Worm (Caenorhabditis elegans) whole organism, L4/young adult: ENCODE results near the gene sdz-1.
A peak's percentile ranks its signal among the peaks of the same experiment; 100 is the strongest.

ENCODE experiments used
- W03F9.2 ChIP-seq: fragments of 150-350 bp; optimal IDR thresholded peaks from 2 replicates; lab custom pipeline; 2014; ENCODE audit warnings: missing biosample characterization, missing genetic modification characterization
- dao-5 ChIP-seq: sonication (generic microtip); optimal IDR thresholded peaks from 2 replicates; lab custom pipeline; 2016; ENCODE audit warnings: missing genotype, missing genetic modification characterization, moderate library complexity, missing compliant biosample characterization
- him-1 ChIP-seq: sonication (generic microtip); optimal IDR thresholded peaks from 2 replicates; lab custom pipeline; 2016; ENCODE audit warnings: missing genotype, missing genetic modification reagents, missing genetic modification characterization, missing compliant biosample characterization

The sdz-1 gene

DNA sequence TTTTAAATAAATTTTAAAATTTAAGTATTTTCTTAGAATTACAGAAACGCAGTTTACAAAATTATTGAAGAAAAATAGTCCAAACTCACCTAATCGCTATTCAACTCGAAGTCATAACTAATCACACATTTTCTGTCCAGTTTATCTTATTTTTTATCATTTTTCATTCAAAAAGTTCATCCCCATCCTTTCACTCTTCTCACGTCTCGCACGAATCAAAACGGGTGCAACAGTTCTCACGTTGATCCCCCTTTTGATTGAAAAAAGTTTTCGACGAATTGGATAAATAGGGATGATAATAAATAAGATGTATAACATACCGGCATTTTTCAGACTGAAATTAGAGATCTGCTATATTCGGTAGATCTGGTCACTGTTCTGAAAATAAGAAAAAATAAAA is 9.6 kb upstream of the sdz-1 start:
- TF ChIP-seq W03F9.2 (no peak), dao-5 (tag; lab: Kevin White, UChicago) (no peak), him-1 (tag; lab: Kevin White, UChicago) (no peak)

DNA sequence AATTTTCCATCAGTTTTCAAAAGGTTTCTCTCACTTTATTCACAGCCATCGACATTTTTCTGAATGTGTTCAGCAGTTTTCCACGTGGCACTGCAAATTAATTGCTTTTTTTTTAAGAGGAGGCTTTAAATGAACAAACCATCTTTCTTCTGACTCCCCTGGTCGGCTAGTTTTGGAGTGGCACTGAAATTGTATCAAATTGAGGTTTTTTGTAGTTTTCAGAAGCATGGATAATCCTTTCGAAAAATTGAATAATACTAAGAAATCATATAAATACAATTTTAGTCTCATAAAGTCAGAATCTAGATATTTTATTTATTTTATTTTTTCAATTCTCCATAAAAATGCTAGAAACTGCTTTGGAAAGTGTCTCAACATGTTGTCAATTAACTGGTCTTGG is 4.6 kb upstream of the sdz-1 start, which contains the start of gene B0303.16:
Gene B0303.16, plus strand, starts transcription at position 301 of the 400 bp plus-strand sequence.
- TF ChIP-seq dao-5 (tag; lab: Kevin White, UChicago) (no peak), him-1 (tag; lab: Kevin White, UChicago) (no peak), W03F9.2 (no peak)

DNA sequence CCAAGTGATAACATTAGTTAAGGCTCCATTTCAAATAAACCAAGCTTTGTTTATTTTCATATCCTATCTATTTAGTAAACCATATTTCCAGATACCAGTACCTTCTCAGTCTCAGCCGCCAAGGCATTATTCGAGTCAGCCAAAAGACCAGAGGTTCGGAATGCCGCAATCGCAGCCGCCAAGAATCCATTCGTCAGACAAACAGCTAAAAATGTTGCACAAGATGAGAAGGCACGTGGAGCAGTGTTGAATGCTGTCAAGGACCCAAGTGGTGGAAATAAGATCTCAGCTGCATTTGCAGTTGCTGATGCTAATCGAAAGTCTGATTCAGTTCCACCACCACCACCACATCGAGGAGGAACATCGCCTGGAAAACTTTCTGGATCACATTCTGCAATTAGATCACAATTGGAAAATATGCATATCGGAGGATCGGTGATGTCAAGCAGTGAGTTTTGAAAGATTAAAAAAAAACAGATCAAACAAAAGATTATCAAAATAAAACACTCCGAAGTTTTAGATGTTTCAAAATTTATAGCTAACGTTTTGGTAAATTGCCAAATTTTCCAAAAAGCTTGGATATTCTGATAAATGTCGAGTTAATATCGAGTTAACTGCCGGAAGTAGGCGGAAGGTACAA is 2.8 kb downstream of the sdz-1 start:
- TF ChIP-seq him-1 (tag; lab: Kevin White, UChicago) (no peak), dao-5 (tag; lab: Kevin White, UChicago) (no peak), W03F9.2 (no peak)

DNA sequence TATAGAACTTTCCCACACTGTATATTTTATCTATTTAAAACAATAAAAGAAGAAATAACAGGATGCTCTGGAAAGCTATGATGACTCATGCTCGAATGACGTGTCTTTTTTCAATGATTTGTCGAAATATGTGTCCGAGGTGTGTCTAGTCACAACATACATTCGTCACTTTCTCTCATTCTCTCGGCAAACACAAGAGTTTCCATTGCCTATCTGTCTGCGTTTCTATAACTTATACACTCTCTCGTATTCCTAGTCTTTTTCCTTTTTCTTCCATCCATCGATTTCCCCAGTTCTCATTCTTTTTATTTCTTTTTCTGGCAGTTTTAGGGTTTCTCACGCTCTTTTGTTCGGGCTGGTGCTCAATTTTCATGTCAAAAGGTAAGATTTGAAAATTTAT is 3.5 kb downstream of the sdz-1 start:
- TF ChIP-seq him-1 (tag; lab: Kevin White, UChicago), result no peak
- no peak for TF ChIP-seq dao-5 (tag; lab: Kevin White, UChicago)
- TF ChIP-seq W03F9.2, result no peak

DNA sequence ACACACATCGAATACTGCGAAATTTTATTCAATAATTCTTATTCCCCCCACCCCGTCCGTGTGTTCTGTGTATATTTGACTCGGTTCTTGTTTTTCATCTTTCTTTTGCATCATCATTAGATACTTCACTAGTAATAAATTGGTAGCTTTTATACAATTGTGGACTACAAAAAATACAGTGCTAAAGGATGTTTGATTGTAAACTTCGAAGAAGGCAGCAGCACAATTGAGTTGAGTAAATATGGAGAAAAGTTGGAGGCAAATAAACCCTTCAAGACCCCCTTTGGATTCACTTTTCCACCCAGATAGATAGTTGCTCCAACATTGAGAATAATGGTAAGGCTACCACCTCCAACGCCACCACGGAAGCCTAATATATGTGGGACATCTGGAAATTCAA is 6.8 kb downstream of the sdz-1 start, which contains the start of gene B0303.7:
Gene B0303.7, plus strand, starts transcription at position 301 of the 400 bp plus-strand sequence.
- TF ChIP-seq W03F9.2, result no peak

DNA sequence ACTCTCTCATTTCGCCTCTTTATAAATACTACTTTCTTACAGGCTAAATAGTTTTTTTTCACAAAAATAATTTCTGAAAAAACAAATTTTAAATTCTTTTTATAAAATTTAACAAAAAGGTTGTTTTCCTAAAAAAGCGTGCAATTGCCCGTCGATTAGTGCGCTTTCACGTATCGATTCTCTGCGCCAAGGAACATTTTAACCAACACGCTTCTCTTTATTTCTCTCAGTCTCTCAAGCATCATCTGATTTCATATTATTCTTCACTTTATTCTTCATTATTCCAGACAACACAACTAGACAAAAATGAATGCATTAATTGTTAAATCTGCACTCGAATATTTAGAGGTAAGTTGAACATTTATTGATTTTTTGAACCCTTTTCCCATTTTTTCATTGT is 10.5 kb downstream of the sdz-1 start, which contains the start of gene B0303.4:
Gene B0303.4, plus strand, starts transcription at position 196 of the 400 bp plus-strand sequence.
- TF ChIP-seq dao-5 (tag; lab: Kevin White, UChicago), result no peak
- TF ChIP-seq W03F9.2, result peak; percentile 22

DNA sequence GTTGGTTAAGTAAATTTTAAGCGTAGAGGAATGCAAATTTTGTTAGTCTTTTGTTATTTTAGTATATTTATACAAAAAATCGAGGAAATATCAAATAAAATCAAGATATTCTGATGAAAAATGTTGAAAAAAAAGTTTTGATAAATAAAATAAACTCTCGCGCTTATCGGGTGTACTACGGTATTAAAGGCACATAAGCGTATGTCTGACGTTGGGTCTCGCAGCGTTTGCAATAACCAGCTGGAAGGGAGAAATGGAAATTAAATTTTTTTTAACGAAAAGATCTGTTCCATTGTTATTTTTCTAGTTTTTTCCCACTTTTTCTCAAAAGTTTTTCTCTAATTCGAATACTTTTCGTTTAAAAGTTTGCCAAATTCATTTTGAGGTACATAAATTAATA is 11.0 kb downstream of the sdz-1 start:
- TF ChIP-seq dao-5 (tag; lab: Kevin White, UChicago), result no peak
- no peak for TF ChIP-seq W03F9.2
- TF ChIP-seq him-1 (tag; lab: Kevin White, UChicago), result no peak

DNA sequence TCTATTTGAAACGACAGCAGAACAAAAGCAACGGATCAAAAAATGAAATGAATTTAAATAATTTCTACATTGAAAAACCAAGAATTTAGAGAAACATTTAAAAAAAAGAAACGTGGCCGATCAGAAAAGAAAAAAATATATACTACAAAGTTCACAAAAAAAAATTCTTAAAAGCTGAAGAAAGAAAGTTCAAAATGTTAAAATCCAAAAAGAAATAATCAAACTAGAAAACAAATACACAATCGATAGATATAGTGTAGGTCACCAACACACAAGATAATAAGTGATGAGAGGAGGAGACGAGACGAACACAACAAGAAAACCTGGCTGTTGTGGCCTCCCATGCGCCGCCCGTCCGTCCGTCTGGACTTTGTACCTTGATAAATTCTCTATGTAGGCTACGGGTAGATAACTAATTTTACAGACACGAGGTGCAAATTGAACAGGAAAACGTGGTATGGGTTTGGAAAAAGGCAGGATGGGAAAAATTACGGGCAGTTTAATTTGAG is 11.6 kb downstream of the sdz-1 start, which contains the start of gene hadb-1:
Gene hadb-1, minus strand, starts transcription at position 51 of the 509 bp plus-strand sequence.
- TF ChIP-seq him-1 (tag; lab: Kevin White, UChicago) (no peak), W03F9.2 (no peak), dao-5 (tag; lab: Kevin White, UChicago) (no peak)

DNA sequence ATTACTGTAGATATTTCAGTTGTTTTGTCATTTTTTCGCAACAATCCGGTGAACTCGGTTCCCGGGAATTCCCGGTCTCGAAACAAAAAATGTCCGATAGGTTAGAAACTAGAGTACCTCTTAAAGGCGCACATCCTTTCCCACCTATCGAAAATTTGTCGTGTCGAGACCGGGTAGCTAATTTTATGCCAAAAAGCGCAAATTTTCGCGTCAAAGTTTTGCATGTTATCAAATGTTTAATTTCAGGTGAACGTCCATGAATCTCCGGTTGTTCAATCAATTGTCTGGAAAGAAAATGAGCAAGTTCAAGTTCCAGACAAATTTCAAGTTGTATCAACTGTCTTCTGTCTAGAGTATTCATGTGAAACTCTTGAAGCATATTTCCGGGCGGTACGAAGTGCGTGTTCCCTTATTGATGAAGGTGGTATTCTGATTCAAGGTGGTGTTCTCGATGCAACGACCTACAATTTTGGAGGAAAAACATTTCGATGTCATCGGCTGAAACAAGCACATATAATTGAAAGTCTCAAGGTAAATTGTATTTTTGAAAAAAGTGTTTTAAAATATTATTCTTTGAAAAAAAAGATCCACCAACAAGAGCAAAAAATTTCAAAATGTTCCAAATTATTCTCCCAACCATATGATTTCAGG is 14.4 kb downstream of the sdz-1 start:
- no peak for TF ChIP-seq dao-5 (tag; lab: Kevin White, UChicago)
- TF ChIP-seq him-1 (tag; lab: Kevin White, UChicago), result no peak
- no peak for TF ChIP-seq W03F9.2

DNA sequence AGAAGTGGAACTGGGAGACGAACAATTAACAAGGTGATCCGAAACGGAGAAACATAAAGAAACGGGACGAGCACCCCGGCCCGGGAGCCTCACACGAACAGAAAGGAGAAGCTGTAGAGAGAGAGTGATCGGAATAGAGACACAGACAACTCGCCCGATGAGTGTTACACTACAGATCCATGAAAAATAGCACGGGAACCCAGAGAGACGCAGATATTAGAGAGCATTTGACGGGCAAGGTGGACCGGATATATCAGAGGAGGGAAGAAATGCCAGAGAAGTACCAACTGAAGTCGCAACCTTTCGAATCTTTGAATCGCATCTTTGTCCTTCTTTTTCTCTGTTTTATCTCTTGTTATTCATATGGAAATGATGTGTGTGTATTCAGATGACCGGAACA is 15.7 kb downstream of the sdz-1 start, which contains the start of gene anmt-1:
Gene anmt-1, plus strand, starts transcription at position 388 of the 400 bp plus-strand sequence.
- TF ChIP-seq him-1 (tag; lab: Kevin White, UChicago) (no peak), dao-5 (tag; lab: Kevin White, UChicago) (no peak), W03F9.2 (no peak)

DNA sequence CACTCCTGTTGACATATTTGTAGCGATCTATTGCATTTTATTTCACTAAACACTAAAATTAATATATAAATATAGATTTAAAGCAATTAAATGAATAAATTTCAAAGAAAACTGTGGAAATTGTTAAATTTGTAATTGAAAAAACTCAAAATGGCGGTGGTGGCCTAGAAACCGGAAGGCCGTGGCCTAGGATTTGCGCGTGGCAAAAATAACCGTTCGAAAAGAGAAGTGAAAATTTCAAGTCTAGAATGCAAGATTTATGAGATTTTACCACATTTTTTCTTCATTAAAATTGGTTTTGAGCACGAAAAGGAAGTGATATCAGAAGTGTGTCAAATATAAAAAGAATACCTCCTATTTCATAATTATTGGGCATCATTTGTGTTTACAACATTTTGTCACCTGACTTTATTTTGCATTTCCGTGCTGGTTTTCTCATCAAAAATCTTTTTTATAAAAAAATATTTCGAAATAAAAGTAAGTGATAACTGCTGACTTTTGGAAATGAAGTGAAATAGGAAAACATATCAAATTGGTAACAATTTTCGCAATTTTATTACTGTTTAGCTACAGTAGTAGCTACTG is 16.4 kb downstream of the sdz-1 start, which contains the start of gene fli-1:
Gene fli-1, minus strand, starts transcription at position 58 of the 585 bp plus-strand sequence.
- TF ChIP-seq W03F9.2 (peak; percentile 52), him-1 (tag; lab: Kevin White, UChicago) (no peak), dao-5 (tag; lab: Kevin White, UChicago) (no peak)

DNA sequence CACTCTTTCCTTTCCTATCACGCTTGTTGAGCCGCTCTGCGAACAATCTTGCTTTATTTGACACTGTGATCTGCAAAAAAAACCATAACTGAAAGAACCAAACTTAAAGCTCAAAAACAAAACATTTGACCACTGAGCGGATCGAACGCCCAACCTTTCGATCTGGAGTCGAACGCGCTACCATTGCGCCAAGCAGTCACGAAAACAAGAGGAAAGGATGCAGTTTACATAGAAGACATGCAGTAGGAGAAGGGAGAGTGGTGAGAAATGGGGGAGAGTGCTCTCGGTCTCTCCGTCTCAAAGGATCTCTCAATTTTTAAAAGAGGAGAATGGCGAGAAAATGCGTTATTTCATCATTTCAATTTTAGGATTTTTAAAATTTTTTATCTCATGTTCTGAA is 21.8 kb downstream of the sdz-1 start:
- TF ChIP-seq W03F9.2 (peak; percentile 18), dao-5 (tag; lab: Kevin White, UChicago) (peak; percentile 61), him-1 (tag; lab: Kevin White, UChicago) (peak; percentile 75)

DNA sequence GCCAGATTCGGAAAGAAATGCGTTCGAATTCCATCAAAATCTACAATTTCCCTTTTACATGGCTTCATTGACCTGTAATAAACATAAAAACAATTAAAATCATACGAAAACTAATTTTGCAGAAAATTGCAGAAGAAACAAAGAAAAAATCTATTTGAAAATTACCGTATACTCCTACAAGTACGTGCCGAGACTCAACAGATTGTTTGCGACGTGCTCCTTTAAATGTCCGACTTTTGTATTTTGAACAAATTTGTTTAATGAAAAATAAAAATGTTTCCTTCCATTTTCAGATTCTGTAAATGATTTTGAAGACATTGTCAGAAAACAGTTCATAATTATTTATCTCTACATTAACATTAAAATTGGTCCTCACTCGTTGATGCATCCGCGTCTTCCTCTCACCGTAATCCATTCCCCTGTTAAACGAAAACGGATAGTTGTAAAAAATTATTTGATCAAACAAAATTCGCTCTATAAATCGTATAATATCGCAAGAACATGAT is 25.1 kb downstream of the sdz-1 start, which contains the start of gene pgl-2:
Gene pgl-2, minus strand, starts transcription at position 456 of the 506 bp plus-strand sequence.
- no peak for TF ChIP-seq dao-5 (tag; lab: Kevin White, UChicago)
- TF ChIP-seq him-1 (tag; lab: Kevin White, UChicago), result no peak
- TF ChIP-seq W03F9.2, result no peak

DNA sequence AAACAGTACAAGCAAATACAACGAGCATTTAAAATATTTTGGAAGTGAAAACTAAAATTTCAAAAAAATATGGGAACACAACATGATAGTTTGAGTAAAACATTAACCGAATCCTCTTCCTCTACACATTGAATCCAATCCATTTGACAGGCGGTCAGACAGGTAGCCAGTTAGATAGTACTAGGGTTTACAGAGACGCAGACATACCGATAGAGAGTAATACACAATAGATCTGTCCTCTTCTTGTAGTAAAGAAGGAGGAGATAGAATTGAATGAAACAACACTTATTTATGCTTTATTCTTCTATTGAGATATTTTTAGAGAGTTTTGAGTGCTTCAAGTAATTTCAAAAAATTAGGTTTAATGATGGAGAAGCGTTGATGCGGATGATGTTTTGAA is 31.4 kb downstream of the sdz-1 start:
- TF ChIP-seq W03F9.2 (no peak), dao-5 (tag; lab: Kevin White, UChicago) (no peak), him-1 (tag; lab: Kevin White, UChicago) (no peak)
